Fruit fly (Drosophila melanogaster) whole organism, wandering third instar larva: ENCODE results near the gene Obp69a.
A peak's percentile ranks its signal among the peaks of the same experiment; 100 is the strongest.

Experiments
- Abd-B ChIP-seq: fragments of >200 bp; optimal IDR thresholded peaks from 2 replicates; lab custom pipeline; 2017; ENCODE audit warnings: missing biosample characterization, missing genetic modification characterization
- CG32264 ChIP-seq: fragments of 200-800 bp; sonication (Bioruptor generic); optimal IDR thresholded peaks from 2 replicates; lab custom pipeline; 2016; ENCODE audit warnings: missing biosample characterization, missing genetic modification characterization
- CG9705 ChIP-seq: fragments of 200-800 bp; sonication (Bioruptor generic); optimal IDR thresholded peaks from 2 replicates; lab custom pipeline; 2018; ENCODE audit warnings: missing biosample characterization, mild to moderate bottlenecking, missing genetic modification characterization
- CrebA ChIP-seq: fragments of 200-800 bp; sonication (Bioruptor generic); optimal IDR thresholded peaks from 2 replicates; lab custom pipeline; 2016; ENCODE audit warnings: missing biosample characterization, mild to moderate bottlenecking, missing genetic modification characterization, borderline replicate concordance
- Dfd ChIP-seq: fragments of >200 bp; optimal IDR thresholded peaks from 2 replicates; lab custom pipeline; 2017; ENCODE audit warnings: missing biosample characterization, missing genetic modification characterization
- Dif ChIP-seq: fragments of 200-275, 200-300 bp; sonication (Bioruptor generic); optimal IDR thresholded peaks from 2 replicates; lab custom pipeline; 2018; ENCODE audit warnings: missing biosample characterization, missing genetic modification characterization; ENCODE audit not compliant: partially characterized antibody
- GATAd ChIP-seq: sonication (Bioruptor generic); optimal IDR thresholded peaks from 2 replicates; lab custom pipeline; 2016; ENCODE audit warnings: missing biosample characterization, missing genetic modification characterization
- HLH106 ChIP-seq: fragments of 200-800 bp; optimal IDR thresholded peaks from 3 replicates; lab custom pipeline; 2019; ENCODE audit warnings: missing biosample characterization, mild to moderate bottlenecking, missing genetic modification characterization, moderate library complexity
- Hnf4 ChIP-seq: fragments of 200-800 bp; sonication (Bioruptor generic); optimal IDR thresholded peaks from 2 replicates; lab custom pipeline; 2016; ENCODE audit warnings: missing biosample characterization, mild to moderate bottlenecking, missing genetic modification characterization
- Hr78 ChIP-seq: fragments of >200 bp; optimal IDR thresholded peaks from 2 replicates; lab custom pipeline; 2017; ENCODE audit warnings: missing biosample characterization, missing genetic modification characterization
- Hr83 ChIP-seq: fragments of 200-300 bp; sonication (Bioruptor generic); optimal IDR thresholded peaks from 2 replicates; lab custom pipeline; 2016; ENCODE audit warnings: missing biosample characterization, mild to moderate bottlenecking, missing genetic modification characterization, moderate library complexity; ENCODE audit not compliant: poor library complexity, severe bottlenecking
- Jra ChIP-seq: sonication (Bioruptor generic); optimal IDR thresholded peaks from 2 replicates; lab custom pipeline; 2016; ENCODE audit warnings: missing biosample characterization, missing genetic modification characterization
- Mio ChIP-seq: sonication (Bioruptor generic); optimal IDR thresholded peaks from 2 replicates; lab custom pipeline; 2016; ENCODE audit warnings: missing biosample characterization, missing genetic modification characterization
- Myc ChIP-seq: fragments of >200 bp; optimal IDR thresholded peaks from 2 replicates; lab custom pipeline; 2017
- N ChIP-seq: fragments of >200 bp; optimal IDR thresholded peaks from 2 replicates; lab custom pipeline; 2018; ENCODE audit warnings: missing biosample characterization, missing external identifiers, missing genetic modification characterization
- OdsH ChIP-seq: fragments of 200-800 bp; sonication (Bioruptor generic); optimal IDR thresholded peaks from 2 replicates; lab custom pipeline; 2016; ENCODE audit warnings: missing biosample characterization, mild to moderate bottlenecking, missing genetic modification characterization
- Rel ChIP-seq, 2 experiments: fragments of 200-800 bp; sonication (Bioruptor generic) in 1 of 2; optimal IDR thresholded peaks; 2 replicates in 1 of 2; 3 replicates in 1 of 2; lab custom pipeline; 2016 to 2019; ENCODE audit warnings: mild to moderate bottlenecking in 2 of 2, missing biosample characterization in 2 of 2, missing genetic modification characterization in 2 of 2, moderate library complexity in 1 of 2
- Sp1 ChIP-seq: fragments of 200-800 bp; sonication (Bioruptor generic); optimal IDR thresholded peaks from 3 replicates; lab custom pipeline; 2019; ENCODE audit warnings: missing biosample characterization, mild to moderate bottlenecking, missing genetic modification characterization, moderate library complexity
- Vsx2 ChIP-seq: fragments of 200-300, 225-300 bp; sonication (Bioruptor generic); optimal IDR thresholded peaks from 2 replicates; lab custom pipeline; 2018; ENCODE audit warnings: missing biosample characterization, missing genetic modification characterization; ENCODE audit not compliant: partially characterized antibody
- br ChIP-seq: fragments of 200-800 bp; sonication (Bioruptor generic); optimal IDR thresholded peaks from 2 replicates; lab custom pipeline; 2016; ENCODE audit warnings: missing biosample characterization, missing genetic modification characterization
- brk ChIP-seq: fragments of 200-800 bp; sonication (Bioruptor generic); optimal IDR thresholded peaks from 2 replicates; lab custom pipeline; 2016; ENCODE audit warnings: missing biosample characterization, mild to moderate bottlenecking, missing genetic modification characterization
- dl ChIP-seq, 2 experiments: fragments of 175-275, 200-275 bp in 1 of 2; fragments of 200-275 bp in 1 of 2; sonication (Bioruptor generic); optimal IDR thresholded peaks; lab custom pipeline; 2018; ENCODE audit warnings: mild to moderate bottlenecking in 2 of 2, missing biosample characterization in 2 of 2, missing genetic modification characterization in 2 of 2, moderate library complexity in 2 of 2; ENCODE audit not compliant: partially characterized antibody in 2 of 2, insufficient read depth in 1 of 2
- dmrt93B ChIP-seq: fragments of 200-800 bp; sonication (Bioruptor generic); optimal IDR thresholded peaks from 2 replicates; lab custom pipeline; 2018; ENCODE audit warnings: missing biosample characterization, mild to moderate bottlenecking, missing genetic modification characterization
- dsf ChIP-seq: sonication (Bioruptor generic); optimal IDR thresholded peaks from 2 replicates; lab custom pipeline; 2016; ENCODE audit warnings: missing biosample characterization, missing genetic modification characterization, borderline replicate concordance
- ey ChIP-seq: fragments of 200-800 bp; sonication (Bioruptor generic); optimal IDR thresholded peaks from 2 replicates; lab custom pipeline; 2016; ENCODE audit warnings: missing biosample characterization, missing genetic modification characterization
- foxo ChIP-seq, 2 experiments: fragments of 200-800 bp; sonication (Bioruptor generic); optimal IDR thresholded peaks; 2 replicates in 1 of 2; 3 replicates in 1 of 2; lab custom pipeline; 2016 to 2017; ENCODE audit warnings: missing biosample characterization in 2 of 2, missing genetic modification characterization in 2 of 2
- fru ChIP-seq: fragments of 200-800 bp; sonication (Bioruptor generic); optimal IDR thresholded peaks from 3 replicates; lab custom pipeline; 2016; ENCODE audit warnings: missing biosample characterization, mild to moderate bottlenecking, missing genetic modification characterization
- h ChIP-seq: fragments of 200-800 bp; sonication (Bioruptor generic); optimal IDR thresholded peaks from 3 replicates; lab custom pipeline; 2016; ENCODE audit warnings: missing biosample characterization, mild to moderate bottlenecking, missing genetic modification characterization
- jim ChIP-seq: fragments of 175-275, 200-325 bp; sonication (Bioruptor generic); optimal IDR thresholded peaks from 2 replicates; lab custom pipeline; 2016; ENCODE audit warnings: missing biosample characterization, mild to moderate bottlenecking, missing genetic modification characterization
- lola ChIP-seq: fragments of >200 bp; optimal IDR thresholded peaks from 2 replicates; lab custom pipeline; 2017; ENCODE audit warnings: missing biosample characterization, missing genetic modification characterization
- pan ChIP-seq: fragments of >200 bp; optimal IDR thresholded peaks from 2 replicates; lab custom pipeline; 2017
- psq ChIP-seq: fragments of 200-800 bp; sonication (Bioruptor generic); optimal IDR thresholded peaks from 3 replicates; lab custom pipeline; 2017; ENCODE audit warnings: missing biosample characterization, mild to moderate bottlenecking, missing genetic modification characterization, moderate library complexity
- rgr ChIP-seq: fragments of 200-800 bp; sonication (Bioruptor generic); optimal IDR thresholded peaks from 3 replicates; lab custom pipeline; 2016; ENCODE audit warnings: missing biosample characterization, mild to moderate bottlenecking, missing genetic modification characterization
- sage ChIP-seq: fragments of 200-800 bp; sonication (Bioruptor generic); optimal IDR thresholded peaks from 2 replicates; lab custom pipeline; 2016; ENCODE audit warnings: missing biosample characterization, mild to moderate bottlenecking, missing genetic modification characterization
- sv ChIP-seq: fragments of 200-800 bp; sonication (Bioruptor generic); optimal IDR thresholded peaks from 3 replicates; lab custom pipeline; 2016; ENCODE audit warnings: missing biosample characterization, missing genetic modification characterization
- tai ChIP-seq: sonication (Bioruptor generic); optimal IDR thresholded peaks from 2 replicates; lab custom pipeline; 2016; ENCODE audit warnings: missing biosample characterization, missing genetic modification characterization
- usp ChIP-seq: fragments of >200 bp; optimal IDR thresholded peaks from 2 replicates; lab custom pipeline; 2017; ENCODE audit warnings: missing biosample characterization, missing genetic modification characterization
- woc ChIP-seq: sonication (Bioruptor generic); optimal IDR thresholded peaks from 2 replicates; lab custom pipeline; 2016; ENCODE audit warnings: missing biosample characterization, mild to moderate bottlenecking, missing genetic modification characterization

Obp69a gene

DNA sequence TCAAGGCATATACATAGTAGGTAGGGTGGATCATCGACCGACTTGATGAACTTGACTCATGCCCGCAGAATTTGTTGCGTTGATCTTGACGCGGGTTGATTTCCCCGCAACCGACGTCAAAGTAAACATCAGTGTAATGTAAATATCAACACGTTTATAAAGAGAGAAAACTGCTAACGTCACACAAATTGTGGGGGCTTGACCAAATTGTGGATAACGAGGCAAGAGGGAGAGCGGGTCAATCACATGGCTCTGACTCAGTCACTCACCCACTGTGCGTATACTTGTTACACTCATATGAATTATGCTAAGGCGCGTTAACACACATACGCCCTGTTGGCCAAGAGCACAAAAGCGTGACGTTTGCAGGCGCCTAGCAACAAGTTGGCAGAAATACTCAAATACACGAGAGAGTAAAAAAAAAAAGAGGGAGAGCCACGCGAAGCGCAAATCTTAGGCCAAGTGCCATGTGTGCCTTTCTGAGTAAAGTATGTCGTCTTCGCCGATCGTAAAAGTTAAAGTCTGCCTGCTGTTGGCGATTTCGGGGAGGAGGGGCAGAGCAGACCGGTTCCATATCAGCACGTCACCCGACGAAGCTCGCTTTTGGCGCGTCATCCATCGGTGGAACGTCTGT lies 11.1 kb downstream of the Obp69a start (continued):
- no peak for TF ChIP-seq Mio (GFP tag; lab: Kevin White, UChicago)
- peak; percentile 85 for TF ChIP-seq Hnf4 (GFP tag; lab: Kevin White, UChicago)
- peak; percentile 82 for TF ChIP-seq br (GFP tag; lab: Kevin White, UChicago)
- peak; percentile 91 for TF ChIP-seq Jra
- TF ChIP-seq dmrt93B (GFP tag; lab: Kevin White, UChicago), result peak; percentile 31
- TF ChIP-seq h (GFP tag; lab: Kevin White, UChicago), result peak; percentile 85
- peak; percentile 1 for TF ChIP-seq woc
- TF ChIP-seq Dfd (GFP tag; lab: Kevin White, UChicago), result no peak
- TF ChIP-seq Vsx2 (GFP tag; lab: Kevin White, UChicago), result peak; percentile 48
- no peak for TF ChIP-seq pan (lab: Kevin White, UChicago)
- peak; percentile 74 for TF ChIP-seq Dif (GFP tag; lab: Kevin White, UChicago)
- peak; percentile 72 for TF ChIP-seq psq (GFP tag; lab: Kevin White, UChicago)
- TF ChIP-seq Rel (GFP tag; optimal IDR thresholded peaks at IDR 0.05; lab: Kevin White, UChicago), result no peak
- peak; percentile 58 for TF ChIP-seq Rel (tag; optimal IDR thresholded peaks at IDR 0.05; lab: Kevin White, UChicago)

DNA sequence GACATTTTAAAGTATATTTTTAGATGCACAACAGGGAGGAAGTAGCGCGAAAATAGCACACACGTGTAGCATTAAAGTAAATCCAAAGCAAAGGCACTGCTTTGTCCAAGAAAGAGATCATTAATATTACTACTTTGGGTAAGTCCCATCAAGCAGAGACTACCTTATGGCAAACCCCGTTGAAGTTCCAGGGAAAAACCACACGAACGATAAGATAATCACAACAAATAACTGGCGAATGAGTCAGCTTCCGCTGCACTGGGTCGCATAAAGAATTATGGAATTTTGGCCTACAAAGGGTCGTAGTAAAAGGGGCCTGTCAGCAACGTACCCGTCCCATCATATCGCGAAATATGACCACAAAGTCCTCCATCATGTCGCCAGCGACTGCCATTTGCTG lies 11.8 kb downstream of the Obp69a start:
- peak; percentile 6 for TF ChIP-seq Hr83 (GFP tag; lab: Kevin White, UChicago)
- TF ChIP-seq dl (GFP tag; optimal IDR thresholded peaks at IDR 0.05; lab: Kevin White, UChicago; ENCODE audit: insufficient read depth in 1 of 2, partially characterized antibody in 2 of 2), result peak in 1 of 2 experiments; percentile 36
- TF ChIP-seq Rel (GFP tag; optimal IDR thresholded peaks at IDR 0.05; lab: Kevin White, UChicago), result no peak
- peak; percentile 94 for TF ChIP-seq Rel (tag; optimal IDR thresholded peaks at IDR 0.05; lab: Kevin White, UChicago)
- TF ChIP-seq fru (GFP tag; lab: Kevin White, UChicago), result no peak
- TF ChIP-seq lola (GFP tag; lab: Kevin White, UChicago), result no peak

DNA sequence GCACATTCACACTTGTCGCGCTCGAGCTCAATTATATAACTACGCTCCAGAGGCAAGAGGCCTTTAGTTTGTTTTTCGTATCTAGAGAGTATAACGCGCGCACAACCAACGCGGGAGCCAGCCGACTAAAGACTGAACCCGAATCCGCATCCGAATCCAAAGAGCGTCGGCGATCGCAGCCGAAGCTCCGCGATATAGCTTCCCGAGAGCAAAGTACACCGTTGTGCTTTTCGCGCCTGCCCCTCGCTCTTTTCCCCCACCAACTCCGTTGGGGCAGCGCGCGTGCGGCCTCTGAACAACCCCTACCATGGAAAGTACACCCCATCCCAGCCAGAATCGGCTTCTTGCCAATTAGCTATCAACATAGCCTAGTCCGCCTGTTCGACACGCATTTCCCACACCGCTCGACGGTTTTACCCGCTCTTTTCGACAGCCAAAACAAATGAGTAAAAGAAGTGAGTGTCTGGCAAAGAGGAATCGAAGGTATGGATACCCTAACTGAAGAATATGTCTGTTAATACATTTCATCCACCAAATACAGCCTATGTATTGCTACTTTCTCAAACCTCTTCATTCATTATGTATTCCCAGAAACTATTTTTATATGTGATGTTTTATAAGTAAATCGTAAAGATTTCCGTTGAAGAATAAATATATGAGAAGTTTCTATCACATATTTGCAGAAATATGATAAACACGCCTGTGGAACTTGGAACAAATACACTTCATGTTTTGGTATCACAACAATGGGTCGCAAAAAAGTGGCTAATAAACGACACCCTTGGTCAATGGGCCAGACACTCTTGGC lies 12.7 kb downstream of the Obp69a start:
- TF ChIP-seq brk, result no peak
- TF ChIP-seq pan (lab: Kevin White, UChicago), result no peak
- peak; percentile 56 for TF ChIP-seq ey (GFP tag; lab: Kevin White, UChicago)
- TF ChIP-seq foxo (GFP tag; optimal IDR thresholded peaks at IDR 0.05; lab: Kevin White, UChicago), result peak in 1 of 2 experiments; percentile 57
- no peak for TF ChIP-seq OdsH (GFP tag; lab: Kevin White, UChicago)
- peak; percentile 98 for TF ChIP-seq Hnf4 (GFP tag; lab: Kevin White, UChicago)
- TF ChIP-seq Jra, result peak; percentile 20
- TF ChIP-seq Mio (GFP tag; lab: Kevin White, UChicago), result no peak
- no peak for TF ChIP-seq sv (GFP tag; lab: Kevin White, UChicago)
- no peak for TF ChIP-seq CrebA (GFP tag; lab: Kevin White, UChicago)
- TF ChIP-seq dsf (GFP tag; lab: Kevin White, UChicago), result no peak
- TF ChIP-seq Dif (GFP tag; lab: Kevin White, UChicago), result peak; percentile 73
- TF ChIP-seq sage, result peak; percentile 7
- peak; percentile 1 for TF ChIP-seq psq (GFP tag; lab: Kevin White, UChicago)
- TF ChIP-seq h (GFP tag; lab: Kevin White, UChicago), result peak; percentile 94
- no peak for TF ChIP-seq Abd-B
- peak in 1 of 2 experiments; percentile 57 for TF ChIP-seq dl (GFP tag; optimal IDR thresholded peaks at IDR 0.05; lab: Kevin White, UChicago; ENCODE audit: insufficient read depth in 1 of 2, partially characterized antibody in 2 of 2)
- TF ChIP-seq tai, result no peak
- no peak for TF ChIP-seq Rel (GFP tag; optimal IDR thresholded peaks at IDR 0.05; lab: Kevin White, UChicago)
- peak; percentile 95 for TF ChIP-seq Rel (tag; optimal IDR thresholded peaks at IDR 0.05; lab: Kevin White, UChicago)
- no peak for TF ChIP-seq CG9705 (GFP tag; lab: Kevin White, UChicago)
- TF ChIP-seq Dfd (GFP tag; lab: Kevin White, UChicago), result no peak
- no peak for TF ChIP-seq Hr78 (GFP tag; lab: Kevin White, UChicago)
- TF ChIP-seq Myc (lab: Kevin White, UChicago), result no peak
- peak; percentile 30 for TF ChIP-seq br (GFP tag; lab: Kevin White, UChicago)
- TF ChIP-seq GATAd, result no peak
- TF ChIP-seq N, result no peak
- TF ChIP-seq lola (GFP tag; lab: Kevin White, UChicago), result no peak
- TF ChIP-seq jim (GFP tag; lab: Kevin White, UChicago), result no peak
- TF ChIP-seq usp, result no peak
- peak; percentile 54 for TF ChIP-seq fru (GFP tag; lab: Kevin White, UChicago)
- TF ChIP-seq HLH106, result peak; percentile 41
- TF ChIP-seq Vsx2 (GFP tag; lab: Kevin White, UChicago), result peak; percentile 86
- peak; percentile 95 for TF ChIP-seq Hr83 (GFP tag; lab: Kevin White, UChicago)
- TF ChIP-seq rgr, result peak; percentile 31
- no peak for TF ChIP-seq CG32264
- peak; percentile 34 for TF ChIP-seq dmrt93B (GFP tag; lab: Kevin White, UChicago)
- TF ChIP-seq woc, result peak; percentile 68
- peak; percentile 39 for TF ChIP-seq Sp1 (GFP tag; lab: Kevin White, UChicago)
